Fruit fly (Drosophila melanogaster) Kc167 (cell line): ENCODE results near the gene tal-3A.

Source experiments
- Myc ChIP-seq: fragments of >200 bp; optimal IDR thresholded peaks from 2 replicates; lab custom pipeline; 2017; ENCODE audit warnings: missing external identifiers
- Sin3A ChIP-seq: fragments of >200 bp; optimal IDR thresholded peaks from 2 replicates; lab custom pipeline; 2018; ENCODE audit warnings: missing external identifiers
- h ChIP-seq: fragments of >200 bp; optimal IDR thresholded peaks from 3 replicates; lab custom pipeline; 2018; ENCODE audit warnings: missing external identifiers
- insv ChIP-seq: fragments of >200 bp; optimal IDR thresholded peaks from 3 replicates; lab custom pipeline; 2018; ENCODE audit warnings: missing external identifiers
- psq ChIP-seq: fragments of >200 bp; optimal IDR thresholded peaks from 2 replicates; lab custom pipeline; 2017; ENCODE audit warnings: missing external identifiers
- ttk ChIP-seq: sonication (Bioruptor generic); optimal IDR thresholded peaks from 2 replicates; lab custom pipeline; 2017; ENCODE audit warnings: missing external identifiers

tal-3A gene

dm6 chr3R:13812736-13813250, at the start of gene tal-3A, which contains the start of the genes tal-1A, tal-2A and tal-AA:
Gene tal-3A, plus strand, starts transcription at chr3R:13813109.
Gene tal-1A, plus strand, starts transcription at chr3R:13813109.
Gene tal-2A, plus strand, starts transcription at chr3R:13813109.
Gene tal-AA, plus strand, starts transcription at chr3R:13813109.
- TF ChIP-seq Myc (lab: Kevin White, UChicago): no peak
- no peak for TF ChIP-seq insv (lab: Kevin White, UChicago)
- TF ChIP-seq h: no peak
- TF ChIP-seq ttk (lab: Kevin White, UChicago): no peak
- TF ChIP-seq psq (lab: Kevin White, UChicago): no peak
- TF ChIP-seq Sin3A (lab: Kevin White, UChicago): no peak

DNA sequence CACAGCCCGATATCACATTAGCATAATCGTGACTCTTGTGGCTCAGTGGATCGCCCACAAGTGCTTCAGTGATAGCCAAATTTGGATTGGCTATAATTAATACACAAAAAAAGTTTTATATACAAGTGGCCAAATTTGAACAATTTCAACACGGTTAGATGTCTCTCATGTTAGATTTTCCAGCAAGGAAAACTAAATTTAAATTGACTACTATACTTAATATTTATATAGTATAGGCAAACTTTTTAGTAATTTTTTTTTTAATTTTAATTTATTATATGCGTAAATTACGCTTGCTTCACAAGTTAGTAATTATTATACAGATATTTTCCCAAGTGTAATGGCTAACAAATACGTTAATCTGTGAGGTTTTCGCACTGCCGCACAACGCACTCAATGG, 47.9 kb upstream of the tal-3A start:
- no peak for TF ChIP-seq psq (lab: Kevin White, UChicago)
- TF ChIP-seq h: no peak
- no peak for TF ChIP-seq insv (lab: Kevin White, UChicago)
- no peak for TF ChIP-seq Sin3A (lab: Kevin White, UChicago)
- TF ChIP-seq ttk (lab: Kevin White, UChicago): no peak
- no peak for TF ChIP-seq Myc (lab: Kevin White, UChicago)

dm6 chr3R:13765456-13765855, 47.5 kb upstream of the tal-3A start, which contains the start of gene CG9312:
Gene CG9312, plus strand, starts transcription at chr3R:13765756.
- TF ChIP-seq psq (lab: Kevin White, UChicago) (no peak), h (no peak), ttk (lab: Kevin White, UChicago) (no peak), insv (lab: Kevin White, UChicago) (no peak), Sin3A (lab: Kevin White, UChicago) (no peak), Myc (lab: Kevin White, UChicago) (no peak)

DNA sequence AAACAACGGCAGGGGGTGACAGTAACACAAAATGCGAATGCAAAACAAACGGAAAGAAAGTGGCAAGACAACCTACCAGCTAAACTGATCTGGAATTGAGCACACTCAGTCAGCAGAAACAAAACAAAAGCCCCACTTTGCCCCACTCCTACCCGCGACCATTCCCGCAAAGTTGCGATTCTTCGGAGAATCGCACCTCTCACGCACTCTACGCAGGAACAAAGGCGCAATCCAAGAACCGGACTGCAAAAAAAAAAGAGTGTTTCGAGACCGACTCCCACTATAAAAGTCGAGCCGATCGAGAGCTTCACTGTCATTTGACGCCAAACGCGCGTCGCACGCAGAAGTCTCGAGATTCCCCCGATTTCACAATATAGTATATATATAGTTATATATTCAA, 45.7 kb upstream of the tal-3A start, which contains the start of gene Cht5:
Gene Cht5, plus strand, starts transcription at position 311 of the 400 bp plus-strand sequence.
- no peak for TF ChIP-seq Myc (lab: Kevin White, UChicago)
- no peak for TF ChIP-seq Sin3A (lab: Kevin White, UChicago)
- no peak for TF ChIP-seq psq (lab: Kevin White, UChicago)
- TF ChIP-seq h: no peak
- TF ChIP-seq ttk (lab: Kevin White, UChicago): no peak
- no peak for TF ChIP-seq insv (lab: Kevin White, UChicago)

DNA sequence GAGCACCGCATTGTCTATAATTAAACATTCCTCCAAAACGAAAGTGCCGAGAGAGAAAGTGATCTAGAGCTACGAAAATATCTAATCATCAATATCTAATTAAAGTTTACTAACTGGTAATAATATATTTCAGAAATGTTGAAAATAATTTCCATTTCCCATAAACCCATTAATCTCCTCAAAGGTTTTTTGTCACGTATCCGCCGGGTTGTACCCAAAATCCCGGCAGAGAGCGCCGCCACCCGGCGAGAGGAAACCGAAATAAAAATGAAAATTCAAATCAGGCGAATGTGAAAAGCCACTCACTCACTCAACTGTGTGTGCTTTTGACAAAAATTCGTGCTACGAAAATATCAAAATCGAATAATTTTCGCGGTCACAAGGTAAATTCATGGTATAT, 41.7 kb upstream of the tal-3A start, which contains the start of gene CG9297:
Gene CG9297, plus strand, starts transcription at position 301 of the 400 bp plus-strand sequence.
- no peak for TF ChIP-seq psq (lab: Kevin White, UChicago)
- no peak for TF ChIP-seq ttk (lab: Kevin White, UChicago)
- no peak for TF ChIP-seq insv (lab: Kevin White, UChicago)
- TF ChIP-seq Sin3A (lab: Kevin White, UChicago): no peak
- no peak for TF ChIP-seq Myc (lab: Kevin White, UChicago)
- no peak for TF ChIP-seq h

- TF ChIP-seq psq (lab: Kevin White, UChicago) (no peak), ttk (lab: Kevin White, UChicago) (no peak), h (no peak), insv (lab: Kevin White, UChicago) (no peak), Sin3A (lab: Kevin White, UChicago) (no peak), Myc (lab: Kevin White, UChicago) (no peak)
Measured at dm6 chr3R:13773350-13773749, 39.6 kb upstream of the tal-3A start.

DNA sequence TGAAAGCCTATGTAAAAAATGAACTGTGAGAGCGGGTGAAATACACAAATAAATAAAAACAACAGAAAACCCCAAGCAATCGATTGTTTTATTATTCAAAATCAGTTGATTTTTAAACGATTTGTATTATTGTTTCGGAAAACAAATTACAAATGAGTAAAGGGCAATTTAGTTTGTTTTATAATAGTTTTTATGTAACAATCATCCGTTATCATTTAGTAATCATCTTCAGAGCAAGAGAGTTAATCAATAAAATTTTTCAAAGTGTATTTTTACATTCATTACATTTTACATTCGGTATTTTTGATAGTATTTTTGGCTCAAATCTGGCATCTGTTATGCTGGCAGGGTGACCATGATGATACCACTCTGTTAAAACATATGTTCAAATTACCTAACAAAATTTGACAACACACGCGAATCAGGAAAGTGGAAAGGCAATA, 33.6 kb upstream of the tal-3A start, which contains the start of the genes CG42375 and CG9288:
Gene CG42375, plus strand, starts transcription at position 384 of the 443 bp plus-strand sequence.
Gene CG9288, plus strand, starts transcription at position 384 of the 443 bp plus-strand sequence.
- TF ChIP-seq ttk (lab: Kevin White, UChicago): no peak

- no peak for TF ChIP-seq Sin3A (lab: Kevin White, UChicago)
- TF ChIP-seq psq (lab: Kevin White, UChicago): no peak
- no peak for TF ChIP-seq h
- TF ChIP-seq ttk (lab: Kevin White, UChicago): no peak
- no peak for TF ChIP-seq Myc (lab: Kevin White, UChicago)
- TF ChIP-seq insv (lab: Kevin White, UChicago): no peak
Measured at dm6 chr3R:13780769-13781168, 32.1 kb upstream of the tal-3A start, which contains the start of gene CG9286. Gene CG9286, plus strand, starts transcription at chr3R:13780964.

DNA sequence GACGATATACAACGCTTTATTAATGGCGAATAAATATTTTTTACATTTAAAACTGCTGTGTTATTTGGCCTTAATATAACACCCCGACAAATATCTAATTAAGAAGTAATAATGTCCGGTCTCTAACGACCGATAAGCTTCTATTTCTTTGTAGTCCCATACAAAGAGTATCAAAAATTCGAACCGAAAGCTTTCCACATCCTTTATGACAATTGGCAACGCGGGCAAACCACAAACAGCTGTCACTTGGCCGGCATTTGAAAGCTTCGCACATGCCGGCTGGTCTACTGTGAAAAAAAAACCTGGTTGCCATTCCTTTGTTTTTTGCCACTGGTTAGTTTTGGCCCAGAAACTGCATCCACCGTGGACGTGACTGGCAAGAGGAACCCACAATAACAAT, 30.9 kb upstream of the tal-3A start, which contains the start of gene Dip-B:
Gene Dip-B, plus strand, starts transcription at position 254 of the 400 bp plus-strand sequence.
- TF ChIP-seq Myc (lab: Kevin White, UChicago) (no peak), h (no peak), psq (lab: Kevin White, UChicago) (no peak)

DNA sequence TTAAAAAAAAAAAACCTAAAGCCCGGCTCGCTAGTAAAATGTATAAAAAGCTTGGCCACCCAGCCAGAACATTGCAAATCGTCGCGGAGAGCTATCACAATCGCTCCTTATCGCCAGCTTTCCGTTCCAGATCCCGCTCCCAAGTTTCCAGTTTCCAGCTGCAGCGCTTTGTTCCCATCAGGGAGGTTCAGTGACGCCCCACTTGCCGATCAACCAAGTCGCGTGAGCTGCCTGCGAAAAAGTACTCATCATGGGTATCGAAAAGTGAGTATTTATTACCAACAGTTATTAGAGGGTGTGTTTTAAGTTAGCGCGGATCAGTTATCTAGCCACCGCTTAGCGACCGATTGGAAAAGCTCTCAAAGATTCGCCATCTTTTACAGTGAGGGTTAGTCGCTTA, 30.3 kb upstream of the tal-3A start:
- TF ChIP-seq psq (lab: Kevin White, UChicago) (no peak), insv (lab: Kevin White, UChicago) (no peak), Sin3A (lab: Kevin White, UChicago) (no peak)

dm6 chr3R:13783397-13783796, 29.5 kb upstream of the tal-3A start:
- TF ChIP-seq Sin3A (lab: Kevin White, UChicago): no peak
- TF ChIP-seq ttk (lab: Kevin White, UChicago): no peak
- TF ChIP-seq Myc (lab: Kevin White, UChicago): no peak
- no peak for TF ChIP-seq psq (lab: Kevin White, UChicago)
- TF ChIP-seq insv (lab: Kevin White, UChicago): no peak
- no peak for TF ChIP-seq h

DNA sequence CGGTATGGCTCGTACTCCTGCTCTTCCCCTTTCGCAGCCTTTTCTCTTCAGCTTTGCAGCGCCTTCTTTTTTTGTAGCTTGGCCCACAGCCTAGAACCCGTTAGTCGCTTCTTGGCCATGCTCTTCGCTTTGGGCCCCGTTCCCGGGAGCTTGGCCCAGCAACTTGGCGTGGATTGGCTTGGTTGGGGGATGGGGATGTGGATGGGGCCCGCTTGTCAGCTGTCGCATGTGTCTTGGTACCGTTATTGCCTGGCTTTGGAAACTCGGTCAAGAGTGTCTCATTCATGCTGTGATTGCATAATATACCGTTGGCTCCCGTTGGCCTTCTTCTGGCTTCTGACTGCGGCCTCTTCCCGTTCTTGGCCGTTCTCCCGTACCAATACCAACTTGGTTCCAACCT, 27.0 kb upstream of the tal-3A start:
- TF ChIP-seq ttk (lab: Kevin White, UChicago) (no peak), psq (lab: Kevin White, UChicago) (no peak), h (no peak), insv (lab: Kevin White, UChicago) (no peak), Myc (lab: Kevin White, UChicago) (no peak), Sin3A (lab: Kevin White, UChicago) (no peak)
